Fruit fly (Drosophila melanogaster) whole organism, embryonic: ENCODE results near the gene CG3434.

Experiments
- Antp ChIP-seq: fragments of 200-800 bp; sonication (Bioruptor generic); optimal IDR thresholded peaks from 3 replicates; lab custom pipeline; 2016; ENCODE audit warnings: missing biosample characterization, missing genetic modification characterization
- Bteb2 ChIP-seq: fragments of 200-800 bp; sonication (Bioruptor generic); optimal IDR thresholded peaks from 2 replicates; lab custom pipeline; 2016; ENCODE audit warnings: missing biosample characterization, missing genetic modification characterization
- CG13287 ChIP-seq: fragments of 200-800 bp; sonication (Bioruptor generic); IDR thresholded peaks from 2 replicates; pipeline ENCODE4 v1.3.6; 2022; ENCODE audit warnings: missing biosample characterization, missing genetic modification characterization; ENCODE audit not compliant: partially characterized antibody
- CG14965 ChIP-seq: fragments of 200-800 bp; sonication (Bioruptor generic); optimal IDR thresholded peaks from 2 replicates; lab custom pipeline; 2016; ENCODE audit warnings: missing biosample characterization, missing genetic modification characterization, borderline replicate concordance
- CG15479 ChIP-seq: fragments of 200-800 bp; sonication (Bioruptor generic); optimal IDR thresholded peaks from 3 replicates; lab custom pipeline; 2019; ENCODE audit warnings: missing biosample characterization, mild to moderate bottlenecking, missing genetic modification characterization, moderate library complexity
- CG16815 ChIP-seq: fragments of 200-800 bp; sonication (Bioruptor generic); optimal IDR thresholded peaks from 3 replicates; lab custom pipeline; 2017; ENCODE audit warnings: missing biosample characterization, mild to moderate bottlenecking, missing genetic modification characterization
- CG17328 ChIP-seq: fragments of 200-800 bp; sonication (Bioruptor generic); IDR thresholded peaks from 2 replicates; pipeline ENCODE4 v1.3.6; 2022; ENCODE audit warnings: missing biosample characterization, missing genetic modification characterization
- CG17912 ChIP-seq: fragments of 200-800 bp; sonication (Bioruptor generic); optimal IDR thresholded peaks from 2 replicates; lab custom pipeline; 2018; ENCODE audit warnings: missing biosample characterization, mild to moderate bottlenecking, missing genetic modification characterization
- CG1792 ChIP-seq: fragments of 200-800 bp; sonication (Bioruptor generic); optimal IDR thresholded peaks from 2 replicates; lab custom pipeline; 2016; ENCODE audit warnings: missing biosample characterization, missing genetic modification characterization
- CG1832 ChIP-seq: fragments of 200-800 bp; sonication (Bioruptor generic); optimal IDR thresholded peaks from 2 replicates; lab custom pipeline; 2017; ENCODE audit warnings: missing biosample characterization, mild to moderate bottlenecking, missing genetic modification characterization, inconsistent platforms
- CG4282 ChIP-seq: fragments of 200-800 bp; sonication (Bioruptor generic); optimal IDR thresholded peaks from 2 replicates; lab custom pipeline; 2016; ENCODE audit warnings: missing biosample characterization, missing genetic modification characterization
- CG4820 ChIP-seq: fragments of 200-800 bp; sonication (Bioruptor generic); optimal IDR thresholded peaks from 3 replicates; lab custom pipeline; 2016; ENCODE audit warnings: missing biosample characterization, missing genetic modification characterization
- CG8388 ChIP-seq: fragments of 200-800 bp; sonication (Bioruptor generic); optimal IDR thresholded peaks from 2 replicates; lab custom pipeline; 2019; ENCODE audit warnings: missing biosample characterization, mild to moderate bottlenecking, missing genetic modification characterization, moderate library complexity
- CG8924 ChIP-seq: fragments of 200-800 bp; optimal IDR thresholded peaks from 3 replicates; lab custom pipeline; 2019; ENCODE audit warnings: missing biosample characterization, mild to moderate bottlenecking, missing genetic modification characterization, moderate library complexity
- CG9727 ChIP-seq: fragments of 200-800 bp; sonication (Bioruptor generic); optimal IDR thresholded peaks from 3 replicates; lab custom pipeline; 2017; ENCODE audit warnings: missing biosample characterization, mild to moderate bottlenecking, missing genetic modification characterization
- D19B ChIP-seq: fragments of 200-800 bp; sonication (Bioruptor generic); optimal IDR thresholded peaks from 2 replicates; lab custom pipeline; 2017; ENCODE audit warnings: missing biosample characterization, mild to moderate bottlenecking, missing genetic modification characterization
- Dbx ChIP-seq: fragments of 200-800 bp; sonication (Bioruptor generic); IDR thresholded peaks from 3 replicates; pipeline ENCODE4 v1.3.6; 2022; ENCODE audit warnings: missing biosample characterization, missing genetic modification characterization
- Doc3 ChIP-seq: fragments of 200-800 bp; sonication (Bioruptor generic); IDR thresholded peaks from 3 replicates; pipeline ENCODE4 v1.3.6; 2022; ENCODE audit warnings: missing biosample characterization, missing genetic modification characterization; ENCODE audit not compliant: partially characterized antibody
- Ets97D ChIP-seq: fragments of 200-800 bp; sonication (Bioruptor generic); optimal IDR thresholded peaks from 3 replicates; lab custom pipeline; 2016; ENCODE audit warnings: missing biosample characterization, missing genetic modification characterization
- Fer3 ChIP-seq: fragments of 200-800 bp; sonication (Bioruptor generic); optimal IDR thresholded peaks from 2 replicates; lab custom pipeline; 2018; ENCODE audit warnings: missing biosample characterization, mild to moderate bottlenecking, missing genetic modification characterization, moderate library complexity
- H2.0 ChIP-seq: fragments of 200-800 bp; sonication (Bioruptor generic); IDR thresholded peaks from 2 replicates; pipeline ENCODE4 v1.3.6; 2022; ENCODE audit warnings: missing biosample characterization, missing genetic modification characterization
- HmgD ChIP-seq: fragments of 200-800 bp; sonication (Bioruptor generic); optimal IDR thresholded peaks from 3 replicates; lab custom pipeline; 2016; ENCODE audit warnings: missing biosample characterization, missing genetic modification characterization
- Hr3 ChIP-seq: fragments of 200-800 bp; sonication (Bioruptor generic); optimal IDR thresholded peaks from 3 replicates; lab custom pipeline; 2016; ENCODE audit warnings: missing biosample characterization, missing genetic modification characterization
- MBD-R2 ChIP-seq: fragments of 200-800 bp; sonication (Bioruptor generic); IDR thresholded peaks from 2 replicates; pipeline ENCODE4 v1.3.6; 2022; ENCODE audit warnings: missing biosample characterization, missing genetic modification characterization
- Meics ChIP-seq: fragments of 200-800 bp; sonication (Bioruptor generic); optimal IDR thresholded peaks from 2 replicates; lab custom pipeline; 2017; ENCODE audit warnings: missing biosample characterization, mild to moderate bottlenecking, missing genetic modification characterization
- Nf-YB ChIP-seq: fragments of 200-800 bp; sonication (Bioruptor generic); optimal IDR thresholded peaks from 3 replicates; lab custom pipeline; 2019; ENCODE audit warnings: missing biosample characterization, mild to moderate bottlenecking, missing genetic modification characterization, moderate library complexity
- Rx ChIP-seq: fragments of 200-800 bp; sonication (Bioruptor generic); IDR thresholded peaks from 2 replicates; pipeline ENCODE4 v1.3.6; 2022; ENCODE audit warnings: missing biosample characterization, missing genetic modification characterization
- Tbp ChIP-seq: fragments of >200 bp; optimal IDR thresholded peaks from 2 replicates; lab custom pipeline; 2018; ENCODE audit warnings: missing biosample characterization, missing genetic modification characterization
- ab ChIP-seq: fragments of 200-800 bp; sonication (Bioruptor generic); optimal IDR thresholded peaks from 2 replicates; lab custom pipeline; 2016; ENCODE audit warnings: missing biosample characterization, missing genetic modification characterization
- cato ChIP-seq: fragments of 200-800 bp; sonication (Bioruptor generic); optimal IDR thresholded peaks from 2 replicates; lab custom pipeline; 2016; ENCODE audit warnings: missing biosample characterization, missing genetic modification characterization, borderline replicate concordance
- cg ChIP-seq: fragments of 200-800 bp; sonication (Bioruptor generic); optimal IDR thresholded peaks from 3 replicates; lab custom pipeline; 2019; ENCODE audit warnings: missing biosample characterization, mild to moderate bottlenecking, missing genetic modification characterization, moderate library complexity
- chn ChIP-seq: fragments of 200-800 bp; sonication (Bioruptor generic); optimal IDR thresholded peaks from 2 replicates; lab custom pipeline; 2016; ENCODE audit warnings: missing biosample characterization, missing genetic modification characterization
- dm ChIP-seq: fragments of 200-800 bp; sonication (Bioruptor generic); optimal IDR thresholded peaks from 3 replicates; lab custom pipeline; 2016; ENCODE audit warnings: missing biosample characterization, missing genetic modification characterization
- fru ChIP-seq: fragments of >200 bp; optimal IDR thresholded peaks from 2 replicates; lab custom pipeline; 2017
- ftz-f1 ChIP-seq: fragments of 200-800 bp; sonication (Bioruptor generic); optimal IDR thresholded peaks from 2 replicates; lab custom pipeline; 2016; ENCODE audit warnings: missing biosample characterization, missing genetic modification characterization
- grau ChIP-seq: fragments of 200-800 bp; optimal IDR thresholded peaks from 3 replicates; lab custom pipeline; 2019; ENCODE audit warnings: missing biosample characterization, mild to moderate bottlenecking, missing genetic modification characterization, moderate library complexity
- gsb-n ChIP-seq: fragments of 200-800 bp; sonication (Bioruptor generic); optimal IDR thresholded peaks from 3 replicates; lab custom pipeline; 2018; ENCODE audit warnings: missing biosample characterization, mild to moderate bottlenecking, missing genetic modification characterization
- jigr1 ChIP-seq: fragments of 200-800 bp; sonication (Bioruptor generic); IDR thresholded peaks from 3 replicates; pipeline ENCODE4 v1.3.6; 2022; ENCODE audit warnings: missing biosample characterization, missing genetic modification characterization
- lab ChIP-seq: fragments of 200-800 bp; sonication (Bioruptor generic); optimal IDR thresholded peaks from 3 replicates; lab custom pipeline; 2017; ENCODE audit warnings: missing biosample characterization, missing genetic modification characterization, mild to moderate bottlenecking, moderate library complexity, missing genetic modification reagents
- lbe ChIP-seq: fragments of 200-800 bp; sonication (Bioruptor generic); optimal IDR thresholded peaks from 2 replicates; lab custom pipeline; 2016; ENCODE audit warnings: missing biosample characterization, mild to moderate bottlenecking, missing genetic modification characterization
- lov ChIP-seq, 2 experiments: fragments of 200-800 bp in 1 of 2; fragments of >200 bp in 1 of 2; sonication (Bioruptor generic) in 1 of 2; IDR thresholded peaks in 1 of 2; optimal IDR thresholded peaks in 1 of 2; 2 replicates in 1 of 2; 3 replicates in 1 of 2; pipeline versions ENCODE4 v1.3.6 to Lab custom; 2017 to 2022; ENCODE audit warnings: missing biosample characterization in 1 of 2, missing genetic modification characterization in 1 of 2
- nerfin-1 ChIP-seq: fragments of 200-800 bp; sonication (Bioruptor generic); optimal IDR thresholded peaks from 3 replicates; lab custom pipeline; 2019; ENCODE audit warnings: missing biosample characterization, mild to moderate bottlenecking, missing genetic modification characterization, moderate library complexity
- nom ChIP-seq: fragments of 200-800 bp; sonication (Bioruptor generic); optimal IDR thresholded peaks from 2 replicates; lab custom pipeline; 2017; ENCODE audit warnings: missing biosample characterization, missing genetic modification characterization, mild to moderate bottlenecking, moderate library complexity, missing genetic modification reagents
- pan ChIP-seq, 4 experiments: fragments of >200 bp in 3 of 4; fragments of 200-800 bp in 1 of 4; sonication (Bioruptor generic) in 1 of 4; optimal IDR thresholded peaks in 3 of 4; IDR thresholded peaks in 1 of 4; 2 replicates each; pipeline versions ENCODE4 v1.3.6 to Lab custom; 2017 to 2022; ENCODE audit warnings: missing biosample characterization in 2 of 4, missing genetic modification characterization in 2 of 4, mixed read lengths in 1 of 4
- pnt ChIP-seq: fragments of 200-800 bp; sonication (Bioruptor generic); optimal IDR thresholded peaks from 3 replicates; lab custom pipeline; 2016; ENCODE audit warnings: missing biosample characterization, missing genetic modification characterization
- slp2 ChIP-seq: fragments of 200-800 bp; sonication (Bioruptor generic); optimal IDR thresholded peaks from 2 replicates; lab custom pipeline; 2016; ENCODE audit warnings: missing biosample characterization, missing genetic modification characterization
- sob ChIP-seq: fragments of 200-800 bp; sonication (Bioruptor generic); IDR thresholded peaks from 2 replicates; pipeline ENCODE4 v1.3.6; 2022; ENCODE audit warnings: missing biosample characterization, missing genetic modification characterization
- stwl ChIP-seq: fragments of 200-800 bp; sonication (Bioruptor generic); optimal IDR thresholded peaks from 3 replicates; lab custom pipeline; 2018; ENCODE audit warnings: missing biosample characterization, mild to moderate bottlenecking, missing genetic modification characterization, moderate library complexity
- tgo ChIP-seq: fragments of 200-800 bp; sonication (Bioruptor generic); IDR thresholded peaks from 3 replicates; pipeline ENCODE4 v1.3.6; 2022; ENCODE audit warnings: missing biosample characterization, missing genetic modification characterization
- usp ChIP-seq: fragments of >200 bp; optimal IDR thresholded peaks from 2 replicates; lab custom pipeline; 2017; ENCODE audit warnings: missing biosample characterization, missing genetic modification characterization
- vnd ChIP-seq: fragments of 200-800 bp; sonication (Bioruptor generic); IDR thresholded peaks from 3 replicates; pipeline ENCODE4 v1.3.6; 2022; ENCODE audit warnings: missing biosample characterization, missing genetic modification characterization; ENCODE audit not compliant: partially characterized antibody

CG3434 gene

DNA sequence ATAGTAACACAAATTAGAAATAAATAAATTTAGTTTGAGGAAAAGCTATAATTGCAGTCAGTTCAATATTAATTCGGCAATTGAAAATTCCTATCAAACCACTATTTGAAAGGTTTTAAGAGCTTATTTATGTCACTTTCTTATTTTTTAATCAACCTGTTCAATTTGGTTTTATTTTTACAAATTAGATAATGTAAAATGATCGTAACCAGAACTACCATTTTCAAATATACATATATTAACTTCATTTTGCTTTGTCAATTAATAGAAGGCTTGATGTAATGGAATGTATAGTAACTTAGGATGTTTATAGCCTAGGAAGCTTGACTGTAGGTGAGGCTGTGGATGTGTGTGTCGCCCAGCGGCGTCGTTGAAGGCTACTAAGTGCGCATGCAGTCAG lies 6.0 kb upstream of the CG3434 start (continued):
- no peak for TF ChIP-seq cato
- TF ChIP-seq Antp (GFP tag; lab: Kevin White, UChicago) = no peak
- TF ChIP-seq Rx (GFP tag; lab: Robert Waterston, UW) = no peak
- no peak for TF ChIP-seq cg
- TF ChIP-seq ftz-f1 (GFP tag; lab: Kevin White, UChicago) = no peak
- TF ChIP-seq CG17328 = no peak
- TF ChIP-seq Tbp (GFP tag; lab: Kevin White, UChicago) = no peak
- TF ChIP-seq pnt (GFP tag; lab: Kevin White, UChicago) = no peak
- peak; percentile 40 for TF ChIP-seq CG9727 (GFP tag; lab: Kevin White, UChicago)
- no peak for TF ChIP-seq MBD-R2 (GFP tag; lab: Robert Waterston, UW)
- TF ChIP-seq Meics (GFP tag; lab: Kevin White, UChicago) = peak; percentile 41
- TF ChIP-seq CG16815 (GFP tag; lab: Kevin White, UChicago) = no peak
- no peak for TF ChIP-seq ab (GFP tag; lab: Kevin White, UChicago)
- peak; percentile 88 for TF ChIP-seq grau
- no peak for TF ChIP-seq CG13287
- no peak for TF ChIP-seq CG15479 (GFP tag; lab: Kevin White, UChicago)
- no peak for TF ChIP-seq vnd
- TF ChIP-seq CG8388 (GFP tag; lab: Kevin White, UChicago) = no peak
- TF ChIP-seq Dbx = no peak
- TF ChIP-seq Fer3 (tag; lab: Kevin White, UChicago) = no peak
- TF ChIP-seq usp = no peak
- TF ChIP-seq H2.0 (GFP tag; lab: Robert Waterston, UW) = no peak
- TF ChIP-seq stwl (tag; lab: Kevin White, UChicago) = no peak
- no peak for TF ChIP-seq tgo (GFP tag; lab: Robert Waterston, UW)
- no peak for TF ChIP-seq fru (lab: Kevin White, UChicago)
- TF ChIP-seq Bteb2 (GFP tag; lab: Kevin White, UChicago) = no peak
- no peak for TF ChIP-seq sob (GFP tag; lab: Robert Waterston, UW)
- TF ChIP-seq CG17912 (GFP tag; lab: Kevin White, UChicago) = no peak
- TF ChIP-seq lab (GFP tag; lab: Kevin White, UChicago) = peak; percentile 52
- no peak for TF ChIP-seq pan (optimal IDR thresholded peaks at IDR 0.05; lab: Kevin White, UChicago)
- no peak for TF ChIP-seq pan (GFP tag; optimal IDR thresholded peaks at IDR 0.05 in 1 of 2, IDR thresholded peaks at IDR 0.05 in 1 of 2)
- TF ChIP-seq nerfin-1 = peak; percentile 34
- TF ChIP-seq CG1792 (GFP tag; lab: Kevin White, UChicago) = no peak
- no peak for TF ChIP-seq nom (GFP tag; lab: Kevin White, UChicago)
- no peak for TF ChIP-seq gsb-n (tag; lab: Kevin White, UChicago)
- TF ChIP-seq CG8924 = peak; percentile 41
- no peak for TF ChIP-seq Ets97D (GFP tag; lab: Kevin White, UChicago)
- TF ChIP-seq CG4820 (GFP tag; lab: Kevin White, UChicago) = no peak
- TF ChIP-seq CG4282 (GFP tag; lab: Kevin White, UChicago) = no peak
- TF ChIP-seq Doc3 (GFP tag; lab: Robert Waterston, UW) = no peak
- TF ChIP-seq chn (GFP tag; lab: Kevin White, UChicago) = no peak
- no peak for TF ChIP-seq lbe (GFP tag; lab: Kevin White, UChicago)
- TF ChIP-seq jigr1 = no peak
- TF ChIP-seq HmgD (GFP tag; lab: Kevin White, UChicago) = no peak
- no peak for TF ChIP-seq Nf-YB (GFP tag; lab: Kevin White, UChicago)
- TF ChIP-seq Hr3 (GFP tag; lab: Kevin White, UChicago) = no peak
- no peak for TF ChIP-seq slp2 (GFP tag; lab: Kevin White, UChicago)
- TF ChIP-seq D19B (GFP tag; lab: Kevin White, UChicago) = no peak
- no peak for TF ChIP-seq lov (optimal IDR thresholded peaks at IDR 0.05; lab: Kevin White, UChicago)
- TF ChIP-seq lov (GFP tag; IDR thresholded peaks at IDR 0.05; lab: Robert Waterston, UW) = no peak
- TF ChIP-seq CG1832 (GFP tag; lab: Kevin White, UChicago) = no peak
- TF ChIP-seq dm (GFP tag; lab: Kevin White, UChicago) = no peak
- TF ChIP-seq CG14965 (GFP tag; lab: Kevin White, UChicago) = no peak
